Fruit fly (Drosophila melanogaster): ENCODE measurements around the gene CG11357.

- TF ChIP-seq psq (optimal IDR thresholded peaks at IDR 0.05), result no peak
- TF ChIP-seq CG8478 (optimal IDR thresholded peaks at IDR 0.05), result no peak
- TF ChIP-seq pan (optimal IDR thresholded peaks at IDR 0.05), result no peak
- TF ChIP-seq usp (GFP tag; optimal IDR thresholded peaks at IDR 0.05), result no peak
These were observed 40.4 kb upstream of the CG11357 start for dm6 chr3L:4501406-4501805.

Data from whole organism.